Worm (Caenorhabditis elegans): Measurements from ENCODE around the gene wht-8.

wht-8 gene

DNA sequence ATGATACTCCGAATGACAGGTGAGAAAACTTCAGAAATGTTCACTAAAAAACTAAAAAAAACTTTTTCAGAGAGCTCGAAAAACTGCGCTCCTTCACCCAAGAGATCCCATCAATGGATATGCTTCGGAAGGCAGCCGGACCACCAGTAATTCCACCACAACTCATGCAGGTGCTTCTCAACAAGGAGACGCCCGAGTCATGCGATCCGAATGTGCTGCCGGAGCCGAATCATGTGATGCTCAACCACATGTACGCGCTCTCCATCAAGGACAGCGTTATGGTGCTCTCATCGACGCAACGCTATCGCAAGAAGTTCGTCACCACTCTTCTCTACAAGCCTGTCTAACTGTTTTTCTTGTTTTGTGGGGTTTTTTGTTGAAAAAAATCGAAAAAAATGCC lies 19.1 kb downstream of the wht-8 start:
- TF ChIP-seq ceh-13 (GFP tag; optimal IDR thresholded peaks at IDR 0.05) (no peak), tbx-37 (GFP tag; conservative IDR thresholded peaks at IDR 0.05) (no peak), sea-1 (GFP tag; conservative IDR thresholded peaks at IDR 0.05) (no peak), ama-1 (optimal IDR thresholded peaks at IDR 0.05) (no peak)

DNA sequence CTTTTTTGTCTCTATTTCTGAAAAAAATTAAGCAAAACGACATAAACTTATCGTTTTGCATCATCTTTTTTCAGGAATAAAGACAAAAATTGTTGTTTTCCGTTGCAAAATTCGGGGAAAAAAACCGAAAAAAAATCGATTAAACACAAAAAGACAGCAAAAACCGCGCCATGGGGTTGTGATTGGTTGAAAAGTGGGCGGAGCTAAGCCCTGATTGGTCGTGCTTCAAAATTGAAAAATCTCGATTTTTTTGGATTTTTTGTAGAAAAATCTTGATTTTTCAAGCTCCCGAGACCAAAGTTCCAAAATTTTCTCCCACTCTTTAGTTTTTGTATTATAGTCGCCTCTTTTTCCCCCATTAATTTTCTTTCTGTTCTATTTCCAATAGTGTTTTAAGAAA lies 19.7 kb downstream of the wht-8 start:
- TF ChIP-seq ama-1 (optimal IDR thresholded peaks at IDR 0.05) (no peak), scrt-1 (GFP tag; IDR thresholded peaks at IDR 0.05) (no peak), tbx-37 (GFP tag; conservative IDR thresholded peaks at IDR 0.05) (no peak), ceh-13 (GFP tag; optimal IDR thresholded peaks at IDR 0.05) (no peak), F13C5.2 (tag; optimal IDR thresholded peaks at IDR 0.05) (no peak), tbx-11 (GFP tag; IDR thresholded peaks at IDR 0.05) (no peak), hnd-1 (tag; optimal IDR thresholded peaks at IDR 0.05) (no peak), pes-1 (GFP tag; IDR thresholded peaks at IDR 0.05) (no peak), ceh-36 (tag; optimal IDR thresholded peaks at IDR 0.05) (no peak), hmg-4 (GFP tag; optimal IDR thresholded peaks at IDR 0.05) (no peak), sea-1 (GFP tag; conservative IDR thresholded peaks at IDR 0.05) (no peak), flt-1 (GFP tag; IDR thresholded peaks at IDR 0.05) (no peak), aly-1 (tag; optimal IDR thresholded peaks at IDR 0.05) (no peak), B0310.2 (tag; optimal IDR thresholded peaks at IDR 0.05) (no peak)

DNA sequence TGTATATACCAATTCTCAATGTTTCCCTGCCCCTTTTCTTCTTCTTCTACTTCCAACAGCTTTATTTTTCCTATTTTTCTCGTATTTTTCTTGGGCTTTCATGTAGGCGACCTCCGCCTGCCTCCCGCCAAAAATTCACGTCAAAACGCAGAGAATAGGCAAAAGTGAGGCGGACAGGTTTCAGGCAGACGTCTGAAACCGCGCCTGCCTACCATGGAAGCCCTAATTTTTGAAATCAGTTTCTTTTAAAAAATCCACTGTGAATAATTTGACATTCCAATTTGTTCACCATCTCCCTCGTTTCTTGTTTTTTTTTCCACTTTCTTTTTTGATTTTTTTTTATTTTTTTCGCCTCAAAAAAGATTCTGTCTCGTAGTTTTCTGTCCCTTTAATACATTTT lies 20.2 kb downstream of the wht-8 start:
- TF ChIP-seq ets-7 (tag; optimal IDR thresholded peaks at IDR 0.05) (no peak), hnd-1 (tag; optimal IDR thresholded peaks at IDR 0.05) (no peak), hmbx-1 (tag; optimal IDR thresholded peaks at IDR 0.05) (no peak), ama-1 (optimal IDR thresholded peaks at IDR 0.05) (no peak), tbx-37 (GFP tag; conservative IDR thresholded peaks at IDR 0.05) (no peak), pes-1 (GFP tag; IDR thresholded peaks at IDR 0.05) (no peak), tbx-11 (GFP tag; IDR thresholded peaks at IDR 0.05) (no peak), flt-1 (GFP tag; IDR thresholded peaks at IDR 0.05) (no peak), tra-4 (tag; optimal IDR thresholded peaks at IDR 0.05) (no peak), F13C5.2 (tag; optimal IDR thresholded peaks at IDR 0.05) (no peak)

DNA sequence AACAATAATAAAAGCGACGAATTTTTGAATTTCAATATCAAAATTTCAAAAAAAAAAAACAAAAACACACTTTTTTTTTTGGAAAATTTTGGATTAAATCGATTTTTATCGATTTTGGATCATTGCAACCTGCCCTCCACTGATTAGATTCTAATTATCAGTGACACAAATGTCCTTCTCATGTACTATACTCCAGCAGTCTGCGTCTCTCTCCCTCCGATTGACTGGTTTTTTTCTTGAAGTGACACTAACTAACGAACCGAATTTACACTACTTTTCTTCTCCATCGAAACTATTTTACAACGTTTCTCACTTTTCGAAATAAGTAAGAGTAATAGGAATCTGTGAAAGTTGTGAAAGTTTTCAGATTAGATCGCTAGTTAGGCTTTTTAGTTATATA lies 22.2 kb downstream of the wht-8 start:
- no peak for TF ChIP-seq B0310.2 (tag; optimal IDR thresholded peaks at IDR 0.05)
- TF ChIP-seq hmbx-1 (tag; optimal IDR thresholded peaks at IDR 0.05): no peak
- no peak for TF ChIP-seq ama-1 (optimal IDR thresholded peaks at IDR 0.05)
- no peak for TF ChIP-seq ceh-36 (tag; optimal IDR thresholded peaks at IDR 0.05)
- TF ChIP-seq hmg-4 (GFP tag; optimal IDR thresholded peaks at IDR 0.05): no peak
- TF ChIP-seq F13C5.2 (tag; optimal IDR thresholded peaks at IDR 0.05): no peak
- TF ChIP-seq sea-1 (GFP tag; conservative IDR thresholded peaks at IDR 0.05): no peak
- TF ChIP-seq aly-1 (tag; optimal IDR thresholded peaks at IDR 0.05): no peak
- no peak for TF ChIP-seq tra-4 (tag; optimal IDR thresholded peaks at IDR 0.05)
- TF ChIP-seq ceh-13 (GFP tag; optimal IDR thresholded peaks at IDR 0.05): no peak
- no peak for TF ChIP-seq ets-7 (tag; optimal IDR thresholded peaks at IDR 0.05)
- TF ChIP-seq tbx-37 (GFP tag; conservative IDR thresholded peaks at IDR 0.05): no peak
- no peak for TF ChIP-seq tbx-11 (GFP tag; IDR thresholded peaks at IDR 0.05)
- no peak for TF ChIP-seq pes-1 (GFP tag; IDR thresholded peaks at IDR 0.05)
- no peak for TF ChIP-seq flt-1 (GFP tag; IDR thresholded peaks at IDR 0.05)
- TF ChIP-seq hnd-1 (tag; optimal IDR thresholded peaks at IDR 0.05): no peak
- no peak for TF ChIP-seq scrt-1 (GFP tag; IDR thresholded peaks at IDR 0.05)

DNA sequence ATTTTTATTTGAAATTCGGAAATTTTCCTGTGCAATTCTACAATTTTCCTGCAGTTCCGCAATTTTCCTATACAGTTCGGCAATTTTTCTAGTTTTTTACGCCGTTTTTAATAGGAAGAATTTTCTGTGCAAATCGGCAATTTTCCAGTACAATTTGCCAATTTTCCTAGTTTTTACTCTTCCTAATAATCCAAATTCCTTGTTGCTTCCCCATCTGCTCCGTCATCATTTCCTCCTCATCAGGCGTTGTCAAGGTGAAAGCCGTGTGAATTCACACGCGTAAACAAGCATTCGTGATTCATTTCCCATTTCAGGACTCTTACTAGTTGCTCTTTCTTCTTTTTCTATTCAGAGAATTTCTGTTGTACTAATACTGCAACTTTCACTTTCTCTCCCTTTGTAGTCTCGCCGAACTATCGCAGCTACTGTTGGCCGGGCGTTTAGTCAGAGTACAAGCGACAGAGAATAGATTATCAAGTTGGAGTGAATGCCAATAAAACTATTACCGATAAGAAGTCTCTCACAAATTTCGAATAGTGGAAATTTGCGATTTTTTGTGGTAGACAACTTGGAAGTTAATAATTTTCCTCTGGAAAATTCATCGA lies 23.1 kb downstream of the wht-8 start:
- TF ChIP-seq flt-1 (GFP tag; IDR thresholded peaks at IDR 0.05): no peak
- no peak for TF ChIP-seq hmbx-1 (tag; optimal IDR thresholded peaks at IDR 0.05)
- no peak for TF ChIP-seq tbx-11 (GFP tag; IDR thresholded peaks at IDR 0.05)
- no peak for TF ChIP-seq pes-1 (GFP tag; IDR thresholded peaks at IDR 0.05)
- TF ChIP-seq F13C5.2 (tag; optimal IDR thresholded peaks at IDR 0.05): no peak
- no peak for TF ChIP-seq hmg-4 (GFP tag; optimal IDR thresholded peaks at IDR 0.05)
- no peak for TF ChIP-seq sea-1 (GFP tag; conservative IDR thresholded peaks at IDR 0.05)
- no peak for TF ChIP-seq ama-1 (optimal IDR thresholded peaks at IDR 0.05)
- TF ChIP-seq ets-7 (tag; optimal IDR thresholded peaks at IDR 0.05): no peak
- no peak for TF ChIP-seq scrt-1 (GFP tag; IDR thresholded peaks at IDR 0.05)
- TF ChIP-seq aly-1 (tag; optimal IDR thresholded peaks at IDR 0.05): no peak

DNA sequence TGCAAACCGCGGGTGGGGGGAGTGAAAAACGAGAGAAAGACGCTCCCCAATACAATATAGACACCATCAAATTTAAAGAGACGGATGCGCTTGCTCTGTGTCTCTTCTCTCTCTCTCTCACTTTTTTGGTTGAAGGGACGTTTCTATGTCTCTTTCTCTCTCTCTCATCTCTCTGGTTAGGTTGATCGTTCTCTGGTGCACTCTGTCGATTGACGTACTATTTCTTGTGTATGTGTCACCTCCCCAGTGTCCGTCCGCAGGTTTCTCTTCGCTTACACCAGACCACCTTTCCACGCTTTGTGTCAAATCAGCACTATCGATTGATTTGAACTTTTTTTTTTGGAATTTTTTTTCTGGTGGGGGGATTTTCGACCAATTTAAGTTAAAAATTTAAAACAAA lies 24.8 kb downstream of the wht-8 start:
- TF ChIP-seq pes-1 (GFP tag; IDR thresholded peaks at IDR 0.05): no peak
- no peak for TF ChIP-seq flt-1 (GFP tag; IDR thresholded peaks at IDR 0.05)
- TF ChIP-seq ets-7 (tag; optimal IDR thresholded peaks at IDR 0.05): no peak
- no peak for TF ChIP-seq aly-1 (tag; optimal IDR thresholded peaks at IDR 0.05)

DNA sequence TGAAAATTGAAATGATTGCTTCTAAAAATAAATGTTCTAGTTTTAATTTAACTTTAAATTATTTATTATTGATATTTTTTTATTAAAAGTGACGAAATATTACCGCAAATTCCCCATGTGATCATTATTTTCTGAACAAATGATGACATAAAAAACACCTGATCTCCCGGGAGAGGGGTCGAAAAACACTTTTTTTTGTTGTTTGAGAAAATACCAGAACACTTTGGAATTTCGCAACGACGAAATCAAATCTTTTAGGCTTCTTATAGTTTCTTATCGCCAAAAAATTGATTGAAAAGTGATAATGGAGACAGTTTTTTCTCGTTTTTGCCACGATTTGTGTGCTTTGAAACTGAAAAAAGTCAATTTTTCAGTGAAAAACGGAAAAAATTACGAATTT lies 25.7 kb downstream of the wht-8 start:
- TF ChIP-seq ceh-36 (tag; optimal IDR thresholded peaks at IDR 0.05) (no peak), ets-7 (tag; optimal IDR thresholded peaks at IDR 0.05) (no peak), F13C5.2 (tag; optimal IDR thresholded peaks at IDR 0.05) (no peak)

DNA sequence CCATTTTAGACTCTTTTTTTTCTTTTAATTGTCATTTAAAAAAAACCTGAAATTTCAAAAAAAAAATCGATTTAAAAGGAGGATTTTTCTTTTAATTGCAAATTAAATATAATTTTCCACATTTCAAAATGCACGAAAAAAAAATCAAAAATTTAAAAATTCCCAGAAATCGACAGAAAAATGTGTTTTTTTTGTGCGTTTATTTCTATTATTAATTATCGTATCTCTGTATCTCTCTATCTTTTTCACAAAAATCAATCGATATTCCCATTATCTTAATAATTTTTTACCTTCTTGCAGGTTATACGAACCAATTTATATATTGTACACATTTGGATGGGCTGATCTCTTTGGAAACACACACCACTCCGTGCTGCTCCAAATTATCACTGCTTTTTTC lies 26.2 kb downstream of the wht-8 start, which contains the start of gene rsks-1:
rsks-1 (plus strand) TSS at position 301 of the 400 bp plus-strand sequence.
- TF ChIP-seq ceh-36 (tag; optimal IDR thresholded peaks at IDR 0.05): no peak
- TF ChIP-seq hmbx-1 (tag; optimal IDR thresholded peaks at IDR 0.05): no peak
- TF ChIP-seq ceh-13 (GFP tag; optimal IDR thresholded peaks at IDR 0.05): no peak
- no peak for TF ChIP-seq ama-1 (optimal IDR thresholded peaks at IDR 0.05)
- TF ChIP-seq ets-7 (tag; optimal IDR thresholded peaks at IDR 0.05): no peak
- TF ChIP-seq tbx-11 (GFP tag; IDR thresholded peaks at IDR 0.05): no peak
- TF ChIP-seq scrt-1 (GFP tag; IDR thresholded peaks at IDR 0.05): no peak
- no peak for TF ChIP-seq aly-1 (tag; optimal IDR thresholded peaks at IDR 0.05)
- TF ChIP-seq pes-1 (GFP tag; IDR thresholded peaks at IDR 0.05): no peak
- TF ChIP-seq tra-4 (tag; optimal IDR thresholded peaks at IDR 0.05): no peak
- TF ChIP-seq F13C5.2 (tag; optimal IDR thresholded peaks at IDR 0.05): no peak
- no peak for TF ChIP-seq hmg-4 (GFP tag; optimal IDR thresholded peaks at IDR 0.05)
- TF ChIP-seq hnd-1 (tag; optimal IDR thresholded peaks at IDR 0.05): no peak
- no peak for TF ChIP-seq flt-1 (GFP tag; IDR thresholded peaks at IDR 0.05)
- TF ChIP-seq sea-1 (GFP tag; conservative IDR thresholded peaks at IDR 0.05): no peak
- no peak for TF ChIP-seq B0310.2 (tag; optimal IDR thresholded peaks at IDR 0.05)
- no peak for TF ChIP-seq tbx-37 (GFP tag; conservative IDR thresholded peaks at IDR 0.05)

Data from whole organism, early embryonic.